Fruit fly (Drosophila melanogaster): Measurements from ENCODE around the gene bsk.

dm6 chr2L:10222550-10223231, 27.6 kb downstream of the bsk start, which contains the start of gene Bcs1:
- TF ChIP-seq gl (tag; optimal IDR thresholded peaks at IDR 0.05), result no peak
- TF ChIP-seq CG8301 (tag; optimal IDR thresholded peaks at IDR 0.05), result no peak
- TF ChIP-seq CG13204 (GFP tag; optimal IDR thresholded peaks at IDR 0.05), result no peak
- no peak for TF ChIP-seq Pif1A (GFP tag; optimal IDR thresholded peaks at IDR 0.05)
- no peak for TF ChIP-seq CG4496 (GFP tag; IDR thresholded peaks at IDR 0.05)
- TF ChIP-seq CG10348 (GFP tag; IDR thresholded peaks at IDR 0.05), result no peak
